Worm (Caenorhabditis elegans) whole organism, midembryonic: ENCODE data around the gene ugt-13.

Experiments
- T22C8.4 ChIP-seq: fragments of 200-800 bp; sonication (Bioruptor generic); IDR thresholded peaks from 2 replicates; pipeline ENCODE4 v1.3.6; 2022; ENCODE audit warnings: missing genetic modification characterization, missing compliant biosample characterization
- cog-1 ChIP-seq: sonication (generic microtip); optimal IDR thresholded peaks from 2 replicates; lab custom pipeline; 2016; ENCODE audit warnings: missing genetic modification characterization, missing compliant biosample characterization
- flt-1 ChIP-seq: fragments of 200-800 bp; sonication (Bioruptor generic); IDR thresholded peaks from 2 replicates; pipeline ENCODE4 v1.3.6; 2022; ENCODE audit warnings: missing genetic modification characterization, missing compliant biosample characterization
- klf-2 ChIP-seq: fragments of 200-800 bp; sonication (Bioruptor generic); conservative IDR thresholded peaks from 2 replicates; pipeline ENCODE4 v1.3.6; 2022; ENCODE audit warnings: missing genetic modification reagents, missing genetic modification characterization, missing compliant biosample characterization
- med-1 ChIP-seq: sonication (generic microtip); optimal IDR thresholded peaks from 2 replicates; lab custom pipeline; 2017; ENCODE audit warnings: missing genetic modification characterization, mild to moderate bottlenecking, missing compliant biosample characterization, antibody characterized with exemption, missing genetic modification reagents; ENCODE audit not compliant: insufficient read depth
- ref-1 ChIP-seq: fragments of 200-800 bp; sonication (Bioruptor generic); conservative IDR thresholded peaks from 2 replicates; pipeline ENCODE4 v1.3.6; 2022; ENCODE audit warnings: missing genetic modification reagents, missing genetic modification characterization, missing compliant biosample characterization
- tab-1 ChIP-seq: fragments of 200-800 bp; sonication (Bioruptor generic); IDR thresholded peaks from 2 replicates; pipeline ENCODE4 v1.3.6; 2022; ENCODE audit warnings: missing genetic modification characterization, missing compliant biosample characterization
- ztf-23 ChIP-seq: fragments of 200-800 bp; sonication (Bioruptor generic); IDR thresholded peaks from 2 replicates; pipeline ENCODE4 v1.3.6; 2022; ENCODE audit warnings: missing genetic modification reagents, missing genetic modification characterization, missing compliant biosample characterization
- ztf-29 ChIP-seq: fragments of 200-800 bp; sonication (Bioruptor generic); IDR thresholded peaks from 2 replicates; pipeline ENCODE4 v1.3.6; 2022; ENCODE audit warnings: missing genetic modification reagents, missing genetic modification characterization, missing compliant biosample characterization

Gene ugt-13

DNA sequence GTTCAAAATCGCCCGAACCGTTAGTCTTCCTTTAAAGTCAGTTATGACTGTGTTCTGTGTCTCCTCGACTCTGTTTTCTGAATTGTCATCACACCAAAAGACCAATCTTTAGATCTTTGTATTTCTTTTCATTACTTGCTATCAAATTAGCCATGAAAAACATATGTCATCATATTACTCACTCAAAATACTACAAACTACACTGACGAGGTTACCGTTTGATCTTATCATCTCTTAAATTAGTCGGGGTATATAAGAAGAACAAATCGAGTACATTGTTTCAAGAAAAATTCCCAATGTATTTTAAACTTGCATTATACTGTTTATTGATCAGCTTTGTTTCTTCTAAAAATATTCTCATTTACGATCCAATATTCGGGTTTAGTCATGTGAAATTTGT is at the start of gene ugt-13:
Gene ugt-13, plus strand, starts transcription at position 294 of the 400 bp plus-strand sequence.
- TF ChIP-seq flt-1 (GFP tag; lab: Robert Waterston, UW) (no peak), T22C8.4 (GFP tag; lab: Robert Waterston, UW) (no peak), tab-1 (GFP tag; lab: Robert Waterston, UW) (no peak), ztf-23 (GFP tag; lab: Robert Waterston, UW) (no peak), klf-2 (GFP tag; lab: Robert Waterston, UW) (no peak), cog-1 (tag; lab: Kevin White, UChicago) (no peak), med-1 (GFP tag; lab: Kevin White, UChicago) (no peak)

DNA sequence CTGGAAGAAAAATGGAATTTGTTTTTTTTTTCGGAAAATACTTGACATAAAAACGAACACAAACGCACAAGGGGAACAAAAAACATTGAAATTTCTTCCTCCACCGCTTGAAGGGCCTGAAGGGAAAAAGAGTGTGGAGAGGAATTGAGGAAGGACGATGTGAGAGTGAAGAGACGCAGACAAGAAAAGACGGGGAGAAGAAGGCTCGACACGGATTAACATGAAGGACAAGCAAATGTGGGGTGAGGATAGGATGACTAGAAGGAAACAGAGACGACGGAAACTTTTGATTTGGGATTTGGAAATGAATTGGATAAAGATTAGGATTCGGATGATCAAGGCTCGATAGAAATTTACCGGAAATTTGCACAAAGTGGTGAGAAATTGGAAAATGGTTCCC is 48.2 kb upstream of the ugt-13 start:
- TF ChIP-seq T22C8.4 (GFP tag; lab: Robert Waterston, UW) (no peak; the same call in 1 of the 2 replicates), med-1 (GFP tag; lab: Kevin White, UChicago) (no peak), ref-1 (GFP tag; lab: Robert Waterston, UW) (no peak), flt-1 (GFP tag; lab: Robert Waterston, UW) (no peak), tab-1 (GFP tag; lab: Robert Waterston, UW) (no peak), cog-1 (tag; lab: Kevin White, UChicago) (no peak), ztf-29 (no peak), klf-2 (GFP tag; lab: Robert Waterston, UW) (no peak), ztf-23 (GFP tag; lab: Robert Waterston, UW) (no peak)

DNA sequence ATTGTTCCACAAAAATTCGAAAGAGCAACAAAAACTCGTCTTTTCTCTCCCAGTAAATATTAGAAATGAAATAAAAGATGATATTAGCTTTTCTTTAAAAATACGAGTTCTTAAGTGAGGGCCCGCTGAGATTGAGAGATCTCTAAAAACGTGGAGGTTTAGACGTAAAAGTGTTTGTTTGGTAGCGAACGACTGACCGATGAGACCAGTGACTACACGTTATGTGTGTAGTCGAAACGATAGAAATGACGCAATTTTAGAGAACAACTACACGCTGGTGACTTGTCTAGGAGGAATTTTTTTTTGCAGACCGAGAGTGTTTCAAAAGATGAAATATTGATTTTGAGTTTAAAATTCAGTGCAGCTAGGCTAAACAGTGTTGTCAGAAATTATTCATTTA is 45.9 kb upstream of the ugt-13 start, which contains the start of gene C37H5.13:
Gene C37H5.13, minus strand, starts transcription at position 229 of the 400 bp plus-strand sequence.
- TF ChIP-seq ztf-29 (no peak), cog-1 (tag; lab: Kevin White, UChicago) (no peak), ref-1 (GFP tag; lab: Robert Waterston, UW) (no peak), ztf-23 (GFP tag; lab: Robert Waterston, UW) (no peak), flt-1 (GFP tag; lab: Robert Waterston, UW) (no peak)

DNA sequence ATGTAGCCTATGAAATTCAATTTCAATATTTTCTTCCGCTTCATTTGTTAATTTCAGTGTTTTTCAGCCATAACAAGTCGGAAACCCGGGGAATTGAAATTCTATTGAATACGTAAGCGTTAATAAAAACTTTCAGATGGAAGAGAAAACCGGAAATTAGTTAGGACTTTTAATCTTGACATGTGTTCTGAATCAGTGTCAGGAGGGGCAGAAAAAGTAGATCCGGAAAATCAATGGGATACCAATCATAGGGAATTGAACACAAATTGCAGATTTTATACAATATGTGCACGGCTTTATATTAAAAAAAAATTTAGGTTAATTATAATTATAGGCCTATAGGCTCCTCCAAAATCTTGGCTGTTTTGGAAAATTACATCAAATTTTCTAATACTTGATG is 44.4 kb upstream of the ugt-13 start:
- TF ChIP-seq cog-1 (tag; lab: Kevin White, UChicago): no peak
- TF ChIP-seq tab-1 (GFP tag; lab: Robert Waterston, UW): no peak
- no peak for TF ChIP-seq ref-1 (GFP tag; lab: Robert Waterston, UW)

DNA sequence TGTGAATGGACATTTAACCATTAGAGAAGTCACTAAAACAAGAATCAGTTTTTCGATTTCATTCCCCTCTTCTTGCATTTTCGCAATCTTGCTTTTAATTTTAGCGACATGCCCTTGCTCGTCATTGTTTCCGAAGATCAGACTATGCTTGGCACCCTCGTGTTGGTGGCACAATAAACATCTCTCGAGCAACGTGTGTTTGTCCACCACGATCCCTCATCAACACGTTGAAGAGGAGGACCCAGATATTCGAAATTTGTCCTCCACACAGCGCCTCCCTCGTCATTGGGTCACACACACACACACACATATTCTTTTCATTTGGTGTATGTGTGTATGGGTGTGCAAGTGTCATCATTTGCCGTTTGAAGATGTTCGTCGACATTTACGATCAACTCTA is 43.3 kb upstream of the ugt-13 start, which contains the start of gene srd-32:
Gene srd-32, plus strand, starts transcription at position 301 of the 400 bp plus-strand sequence.
- TF ChIP-seq klf-2 (GFP tag; lab: Robert Waterston, UW) (no peak), ztf-29 (no peak), flt-1 (GFP tag; lab: Robert Waterston, UW) (no peak), ref-1 (GFP tag; lab: Robert Waterston, UW) (no peak), med-1 (GFP tag; lab: Kevin White, UChicago) (no peak), T22C8.4 (GFP tag; lab: Robert Waterston, UW) (no peak), tab-1 (GFP tag; lab: Robert Waterston, UW) (no peak), ztf-23 (GFP tag; lab: Robert Waterston, UW) (no peak), cog-1 (tag; lab: Kevin White, UChicago) (no peak)

DNA sequence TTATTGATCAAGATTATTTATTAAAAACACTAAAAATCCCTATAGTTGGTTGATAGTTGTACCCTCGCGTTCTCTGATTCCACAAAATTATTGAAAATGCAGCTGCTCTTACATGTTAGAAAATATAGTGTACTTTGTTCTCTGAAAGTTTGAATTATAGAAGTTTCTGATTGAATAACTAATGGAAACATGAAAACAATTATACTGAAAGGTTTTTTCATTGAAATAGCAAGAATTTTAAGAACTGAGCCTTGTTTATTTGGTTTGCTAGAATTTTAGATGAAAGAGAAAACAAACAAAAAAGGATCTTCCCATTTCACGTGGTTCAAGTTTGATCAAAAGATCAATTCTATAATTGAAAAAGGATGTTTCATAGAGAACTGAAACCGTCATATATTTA is 41.1 kb upstream of the ugt-13 start:
- TF ChIP-seq klf-2 (GFP tag; lab: Robert Waterston, UW) (no peak), ztf-29 (no peak), ztf-23 (GFP tag; lab: Robert Waterston, UW) (no peak), med-1 (GFP tag; lab: Kevin White, UChicago) (no peak), flt-1 (GFP tag; lab: Robert Waterston, UW) (no peak), ref-1 (GFP tag; lab: Robert Waterston, UW) (no peak), tab-1 (GFP tag; lab: Robert Waterston, UW) (no peak)

DNA sequence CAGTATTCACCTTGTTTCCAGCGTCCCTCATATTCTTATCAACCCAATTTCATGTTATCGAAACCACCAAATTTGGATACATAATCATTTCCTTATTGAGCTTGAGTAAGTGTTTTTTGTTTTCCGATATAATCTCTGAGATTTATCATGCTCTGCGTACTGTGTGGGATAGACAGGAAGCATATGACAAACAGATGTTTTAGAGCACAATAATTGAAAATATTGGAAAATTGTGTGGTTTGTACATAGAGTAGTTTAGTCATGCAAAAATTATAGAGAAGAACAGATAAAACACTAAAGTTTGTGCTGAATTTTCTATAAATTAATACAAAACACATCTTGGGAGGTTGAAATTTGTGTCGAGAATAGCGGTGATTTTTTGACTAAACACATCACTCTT is 40.0 kb upstream of the ugt-13 start:
- TF ChIP-seq med-1 (GFP tag; lab: Kevin White, UChicago): no peak
- TF ChIP-seq klf-2 (GFP tag; lab: Robert Waterston, UW): no peak
- TF ChIP-seq tab-1 (GFP tag; lab: Robert Waterston, UW): no peak

DNA sequence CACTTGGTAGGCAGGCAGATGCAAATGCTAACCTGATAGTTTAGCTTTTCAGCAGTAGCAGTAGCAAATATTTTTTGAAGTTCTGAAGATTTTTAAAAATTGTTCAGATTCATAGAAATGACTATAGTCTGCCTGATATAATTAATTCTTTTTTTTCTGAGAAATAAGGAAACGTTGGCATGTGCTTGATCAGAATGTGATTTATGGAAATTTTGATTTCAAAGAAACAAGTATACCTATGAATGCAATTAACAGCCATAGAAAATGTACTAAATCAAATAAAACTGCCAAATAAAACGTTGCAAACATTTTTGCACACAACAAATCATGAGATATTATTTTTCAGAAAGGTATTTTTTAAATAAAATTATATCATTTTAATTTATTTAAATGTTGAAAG is 38.1 kb upstream of the ugt-13 start:
- TF ChIP-seq ztf-23 (GFP tag; lab: Robert Waterston, UW): no peak
- no peak for TF ChIP-seq klf-2 (GFP tag; lab: Robert Waterston, UW)
- no peak for TF ChIP-seq ref-1 (GFP tag; lab: Robert Waterston, UW)
- no peak for TF ChIP-seq med-1 (GFP tag; lab: Kevin White, UChicago)
- TF ChIP-seq cog-1 (tag; lab: Kevin White, UChicago): no peak
- TF ChIP-seq ztf-29: no peak
- TF ChIP-seq tab-1 (GFP tag; lab: Robert Waterston, UW): no peak
- no peak for TF ChIP-seq flt-1 (GFP tag; lab: Robert Waterston, UW)
- TF ChIP-seq T22C8.4 (GFP tag; lab: Robert Waterston, UW): no peak

DNA sequence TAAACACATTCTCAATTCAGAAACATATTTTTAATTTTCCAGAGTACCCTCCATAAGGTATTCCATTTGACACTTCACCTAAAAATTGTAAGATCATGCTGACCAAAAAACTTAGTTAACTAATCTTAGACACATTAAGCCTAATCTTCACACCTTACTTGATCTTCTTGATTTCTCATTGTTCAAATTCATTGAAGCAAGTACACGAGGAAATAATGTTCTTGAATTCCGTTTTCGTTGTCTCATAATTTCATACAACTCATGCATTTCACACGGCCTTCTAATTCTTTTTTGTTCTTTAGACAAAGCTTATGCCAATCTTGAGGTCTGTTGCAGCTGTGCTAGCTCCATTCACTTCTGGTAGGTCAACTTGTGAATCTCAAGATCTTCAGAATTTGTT is 36.7 kb upstream of the ugt-13 start, which contains the start of gene srd-33:
Gene srd-33, plus strand, starts transcription at position 301 of the 400 bp plus-strand sequence.
- TF ChIP-seq tab-1 (GFP tag; lab: Robert Waterston, UW) (no peak), ref-1 (GFP tag; lab: Robert Waterston, UW) (no peak), flt-1 (GFP tag; lab: Robert Waterston, UW) (no peak), ztf-23 (GFP tag; lab: Robert Waterston, UW) (no peak), cog-1 (tag; lab: Kevin White, UChicago) (no peak), klf-2 (GFP tag; lab: Robert Waterston, UW) (no peak), T22C8.4 (GFP tag; lab: Robert Waterston, UW) (no peak), med-1 (GFP tag; lab: Kevin White, UChicago) (no peak), ztf-29 (no peak)

DNA sequence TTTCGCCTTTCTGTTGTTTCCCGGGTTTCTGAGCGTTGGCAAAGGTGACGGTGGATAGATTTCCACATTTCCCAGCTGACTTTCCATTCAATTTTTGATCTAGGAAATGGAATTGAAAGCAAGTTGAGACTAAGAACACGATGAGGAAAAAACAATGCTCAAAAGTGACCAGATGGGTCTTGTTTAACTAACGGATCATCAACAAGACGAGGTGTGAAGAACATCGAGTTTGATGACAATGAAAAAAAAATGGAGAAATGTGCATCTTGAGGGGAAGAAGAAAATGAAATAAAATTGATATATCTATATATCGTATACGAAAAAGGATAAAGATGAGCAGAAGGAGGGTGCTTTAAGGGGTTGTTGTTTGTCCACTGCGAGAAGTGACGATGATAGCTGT is 31.1 kb upstream of the ugt-13 start, which contains the start of gene T19H12.6:
Gene T19H12.6, minus strand, starts transcription at position 101 of the 400 bp plus-strand sequence.
- TF ChIP-seq tab-1 (GFP tag; lab: Robert Waterston, UW): no peak
- no peak for TF ChIP-seq ref-1 (GFP tag; lab: Robert Waterston, UW)
- TF ChIP-seq ztf-29: no peak
- TF ChIP-seq cog-1 (tag; lab: Kevin White, UChicago): no peak
- no peak for TF ChIP-seq klf-2 (GFP tag; lab: Robert Waterston, UW)
- TF ChIP-seq T22C8.4 (GFP tag; lab: Robert Waterston, UW): no peak
